Fruit fly (Drosophila melanogaster) whole organism, prepupa: ENCODE data around the gene CG1674.

Source experiments
- CG10631 ChIP-seq: fragments of 200-800 bp; sonication (Bioruptor generic); optimal IDR thresholded peaks from 2 replicates; lab custom pipeline; 2016; ENCODE audit warnings: missing biosample characterization, missing genetic modification characterization
- CG1621 ChIP-seq: fragments of 200-800 bp; sonication (Bioruptor generic); optimal IDR thresholded peaks from 3 replicates; lab custom pipeline; 2018; ENCODE audit warnings: missing biosample characterization, mild to moderate bottlenecking, missing genetic modification characterization
- CG16779 ChIP-seq: fragments of 200-800 bp; sonication (Bioruptor generic); optimal IDR thresholded peaks from 3 replicates; lab custom pipeline; 2017; ENCODE audit warnings: missing biosample characterization, mild to moderate bottlenecking, missing genetic modification characterization
- CG3032 ChIP-seq: fragments of 200-800 bp; optimal IDR thresholded peaks from 2 replicates; lab custom pipeline; 2019; ENCODE audit warnings: missing biosample characterization, mild to moderate bottlenecking, missing genetic modification characterization, moderate library complexity
- CG3919 ChIP-seq: fragments of 200-800 bp; sonication (Bioruptor generic); optimal IDR thresholded peaks from 3 replicates; lab custom pipeline; 2016; ENCODE audit warnings: missing biosample characterization, missing genetic modification characterization
- CG6163 ChIP-seq: fragments of 200-800 bp; sonication (Bioruptor generic); IDR thresholded peaks from 3 replicates; pipeline ENCODE4 v1.3.6; 2022; ENCODE audit warnings: missing biosample characterization, missing genetic modification characterization
- CG6808 ChIP-seq: fragments of 200-800 bp; sonication (Bioruptor generic); optimal IDR thresholded peaks from 3 replicates; lab custom pipeline; 2017; ENCODE audit warnings: missing biosample characterization, missing genetic modification characterization, mild to moderate bottlenecking, moderate library complexity, missing genetic modification reagents
- CG6854 ChIP-seq: fragments of 200-800 bp; sonication (Bioruptor generic); optimal IDR thresholded peaks from 2 replicates; lab custom pipeline; 2017; ENCODE audit warnings: missing biosample characterization, mild to moderate bottlenecking, missing genetic modification characterization
- CG7368 ChIP-seq: fragments of 200-800 bp; sonication (Bioruptor generic); optimal IDR thresholded peaks from 3 replicates; lab custom pipeline; 2016; ENCODE audit warnings: missing biosample characterization, missing genetic modification characterization
- CG8119 ChIP-seq: fragments of 200-800 bp; sonication (Bioruptor generic); IDR thresholded peaks from 3 replicates; pipeline ENCODE4 v1.3.6; 2022; ENCODE audit warnings: missing biosample characterization, missing genetic modification characterization
- CG8632 ChIP-seq: fragments of 200-800 bp; sonication (Bioruptor generic); optimal IDR thresholded peaks from 3 replicates; lab custom pipeline; 2016; ENCODE audit warnings: missing biosample characterization, missing genetic modification characterization
- CG9139 ChIP-seq: fragments of 200-800 bp; sonication (Bioruptor generic); optimal IDR thresholded peaks from 3 replicates; lab custom pipeline; 2017; ENCODE audit warnings: missing biosample characterization, mild to moderate bottlenecking, missing genetic modification characterization
- Eip75B ChIP-seq: fragments of 200-800 bp; sonication (Bioruptor generic); optimal IDR thresholded peaks from 3 replicates; lab custom pipeline; 2016; ENCODE audit warnings: missing biosample characterization, missing genetic modification characterization
- Eip78C ChIP-seq: fragments of 200-800 bp; sonication (Bioruptor generic); peaks from one replicate; lab custom pipeline; 2016; ENCODE audit warnings: missing biosample characterization, missing genetic modification characterization
- Eip93F ChIP-seq: fragments of 200-800 bp; sonication (Bioruptor generic); optimal IDR thresholded peaks from 2 replicates; lab custom pipeline; 2016; ENCODE audit warnings: missing biosample characterization, mild to moderate bottlenecking, missing genetic modification characterization
- Ets21C ChIP-seq: fragments of 200-800 bp; sonication (Bioruptor generic); optimal IDR thresholded peaks from 3 replicates; lab custom pipeline; 2016; ENCODE audit warnings: missing biosample characterization, missing genetic modification characterization
- Gug ChIP-seq: fragments of 200-800 bp; sonication (Bioruptor generic); IDR thresholded peaks from 2 replicates; pipeline ENCODE4 v1.3.6; 2022; ENCODE audit warnings: missing biosample characterization, missing genetic modification characterization
- Hr38 ChIP-seq: sonication (Bioruptor generic); optimal IDR thresholded peaks from 2 replicates; lab custom pipeline; 2016; ENCODE audit warnings: missing biosample characterization, missing genetic modification characterization
- Hr39 ChIP-seq: fragments of 200-800 bp; sonication (Bioruptor generic); optimal IDR thresholded peaks from 2 replicates; lab custom pipeline; 2016; ENCODE audit warnings: missing biosample characterization, missing genetic modification characterization
- Hr4 ChIP-seq: fragments of 200-800 bp; sonication (Bioruptor generic); optimal IDR thresholded peaks from 3 replicates; lab custom pipeline; 2016; ENCODE audit warnings: missing biosample characterization, missing genetic modification characterization
- Met ChIP-seq: fragments of 200-800 bp; sonication (Bioruptor generic); optimal IDR thresholded peaks from 3 replicates; lab custom pipeline; 2016; ENCODE audit warnings: missing biosample characterization, missing genetic modification characterization
- OdsH ChIP-seq: fragments of 200-800 bp; sonication (Bioruptor generic); optimal IDR thresholded peaks from 3 replicates; lab custom pipeline; 2016; ENCODE audit warnings: missing biosample characterization, missing genetic modification characterization
- Smox ChIP-seq: fragments of 200-800 bp; sonication (Bioruptor generic); optimal IDR thresholded peaks from 3 replicates; lab custom pipeline; 2016; ENCODE audit warnings: missing biosample characterization, missing genetic modification characterization
- Sox102F ChIP-seq: fragments of 200-800 bp; sonication (Bioruptor generic); optimal IDR thresholded peaks from 2 replicates; lab custom pipeline; 2016; ENCODE audit warnings: missing biosample characterization, mild to moderate bottlenecking, missing genetic modification characterization
- cyc ChIP-seq: fragments of 200-800 bp; sonication (Bioruptor generic); optimal IDR thresholded peaks from 3 replicates; lab custom pipeline; 2016; ENCODE audit warnings: missing biosample characterization, missing genetic modification characterization
- esn ChIP-seq: fragments of 200-800 bp; sonication (Bioruptor generic); optimal IDR thresholded peaks from 2 replicates; lab custom pipeline; 2016; ENCODE audit warnings: missing biosample characterization, mild to moderate bottlenecking, missing genetic modification characterization, moderate library complexity
- fkh ChIP-seq: fragments of 200-800 bp; sonication (Bioruptor generic); optimal IDR thresholded peaks from 3 replicates; lab custom pipeline; 2017; ENCODE audit warnings: missing biosample characterization, mild to moderate bottlenecking, missing genetic modification characterization, moderate library complexity
- net ChIP-seq: fragments of 200-800 bp; sonication (Bioruptor generic); optimal IDR thresholded peaks from 3 replicates; lab custom pipeline; 2016; ENCODE audit warnings: missing biosample characterization, missing genetic modification characterization
- salr ChIP-seq, 2 experiments: fragments of 200-800 bp; sonication (Bioruptor generic); optimal IDR thresholded peaks; 3 replicates each; lab custom pipeline; 2016 to 2018; ENCODE audit warnings: missing biosample characterization in 2 of 2, missing genetic modification characterization in 2 of 2, mild to moderate bottlenecking in 1 of 2
- spab ChIP-seq: fragments of 200-800 bp; sonication (Bioruptor generic); optimal IDR thresholded peaks from 2 replicates; lab custom pipeline; 2017; ENCODE audit warnings: missing biosample characterization, mild to moderate bottlenecking, missing genetic modification characterization, missing genetic modification reagents
- svp ChIP-seq: fragments of 200-800 bp; sonication (Bioruptor generic); peaks from one replicate; lab custom pipeline; 2016; ENCODE audit warnings: missing biosample characterization, missing genetic modification characterization
- topi ChIP-seq: fragments of 200-800 bp; sonication (Bioruptor generic); optimal IDR thresholded peaks from 3 replicates; lab custom pipeline; 2016; ENCODE audit warnings: missing biosample characterization, missing genetic modification characterization
- vri ChIP-seq: fragments of 200-800 bp; sonication (Bioruptor generic); optimal IDR thresholded peaks from 3 replicates; lab custom pipeline; 2016; ENCODE audit warnings: missing biosample characterization, mild to moderate bottlenecking, missing genetic modification characterization

CG1674 gene

dm6 chr4:210011-210649 is 20.4 kb upstream of the CG1674 start, which contains the start of gene Crk:
TSS of gene Crk (plus strand) at chr4:210224.
- TF ChIP-seq CG1621 (no peak), CG3032 (tag; lab: Kevin White, UChicago) (peak; percentile 24), Smox (no peak), OdsH (peak; percentile 1), CG6854 (no peak), fkh (GFP tag; lab: Kevin White, UChicago) (no peak), cyc (GFP tag; lab: Kevin White, UChicago) (peak; percentile 25)

dm6 chr4:225824-226223 is 4.7 kb upstream of the CG1674 start:
- TF ChIP-seq Met (GFP tag; lab: Kevin White, UChicago) (peak; percentile 28), Ets21C (GFP tag; lab: Kevin White, UChicago) (no peak), CG9139 (GFP tag; lab: Kevin White, UChicago) (peak; percentile 8), Eip75B (GFP tag; lab: Kevin White, UChicago) (peak; percentile 20), vri (GFP tag; lab: Kevin White, UChicago) (no peak), Eip78C (GFP tag; lab: Kevin White, UChicago) (peak; percentile 72), esn (GFP tag; lab: Kevin White, UChicago) (peak; percentile 30), CG6808 (GFP tag; lab: Kevin White, UChicago) (peak; percentile 15), spab (no peak), fkh (GFP tag; lab: Kevin White, UChicago) (peak; percentile 92), CG10631 (GFP tag; lab: Kevin White, UChicago) (no peak)

dm6 chr4:226751-227150 is 3.8 kb upstream of the CG1674 start:
- no peak for TF ChIP-seq CG3919 (GFP tag; lab: Kevin White, UChicago)
- TF ChIP-seq Hr38 (GFP tag; lab: Kevin White, UChicago) = no peak
- TF ChIP-seq CG16779 (tag; lab: Kevin White, UChicago) = no peak
- no peak for TF ChIP-seq Sox102F (GFP tag; lab: Kevin White, UChicago)
- no peak for TF ChIP-seq Hr4 (GFP tag; lab: Kevin White, UChicago)
- TF ChIP-seq topi (GFP tag; lab: Kevin White, UChicago) = no peak
- TF ChIP-seq Hr39 (GFP tag; lab: Kevin White, UChicago) = no peak

- TF ChIP-seq spab = no peak
- peak; percentile 47 for TF ChIP-seq Eip78C (GFP tag; lab: Kevin White, UChicago)
- TF ChIP-seq Gug (GFP tag; lab: Robert Waterston, UW) = no peak
- TF ChIP-seq salr (GFP tag; optimal IDR thresholded peaks at IDR 0.05; lab: Kevin White, UChicago) = no peak
- TF ChIP-seq net (GFP tag; lab: Kevin White, UChicago) = no peak
- TF ChIP-seq Hr38 (GFP tag; lab: Kevin White, UChicago) = no peak
- no peak for TF ChIP-seq CG6808 (GFP tag; lab: Kevin White, UChicago)
Observed at dm6 chr4:227648-228047, 2.9 kb upstream of the CG1674 start, which contains the start of the genes CG31999 and yellow-h. TSS of gene CG31999 (minus strand) at chr4:227748. TSS of gene yellow-h (plus strand) at chr4:227922.

- TF ChIP-seq svp (GFP tag; lab: Kevin White, UChicago) (peak; percentile 45), vri (GFP tag; lab: Kevin White, UChicago) (no peak), Eip78C (GFP tag; lab: Kevin White, UChicago) (peak; percentile 10), CG8119 (GFP tag; lab: Robert Waterston, UW) (no peak)
Observed at dm6 chr4:231185-231584, 655 bp downstream of the CG1674 start.

- TF ChIP-seq CG1621 (no peak), Eip78C (GFP tag; lab: Kevin White, UChicago) (no peak), CG8632 (no peak), Eip93F (no peak), CG3919 (GFP tag; lab: Kevin White, UChicago) (no peak), CG7368 (GFP tag; lab: Kevin White, UChicago) (no peak), Hr4 (GFP tag; lab: Kevin White, UChicago) (no peak), topi (GFP tag; lab: Kevin White, UChicago) (no peak), CG6163 (GFP tag; lab: Robert Waterston, UW) (no peak)
- TF ChIP-seq, all 60 proteins: peak for 0
Observed at dm6 chr4:238400-238799, 7.9 kb downstream of the CG1674 start.
